Worm (Caenorhabditis elegans): ENCODE results near the gene nemp-1.

DNA sequence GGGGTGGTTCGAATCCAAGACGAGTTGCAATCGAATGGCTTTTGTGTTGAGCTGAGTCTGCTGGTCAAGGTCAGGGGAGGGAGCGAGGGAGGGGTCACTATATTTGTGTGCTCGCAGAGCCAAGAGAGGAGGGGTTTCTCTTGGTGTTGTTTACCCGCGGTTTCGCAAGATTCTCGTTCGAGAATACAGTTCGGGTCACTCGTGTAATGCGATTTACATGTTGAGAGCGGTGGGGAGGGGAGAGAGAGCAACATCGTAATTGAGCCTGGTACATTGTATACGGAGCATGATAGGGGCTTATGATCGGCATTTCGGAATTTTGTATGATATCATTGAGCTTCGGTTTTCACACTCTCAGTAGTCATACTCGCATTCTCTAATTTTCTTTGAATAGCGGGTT lies 40.0 kb downstream of the nemp-1 start, which contains the start of gene F30H5.3:
- no peak for TF ChIP-seq him-1 (tag; optimal IDR thresholded peaks at IDR 0.05)
- TF ChIP-seq dao-5 (tag; optimal IDR thresholded peaks at IDR 0.05) = no peak
